Worm (Caenorhabditis elegans) whole organism, L2 larva: ENCODE data around the gene rps-13.

ENCODE experiments used
- ZK546.5 ChIP-seq: sonication (generic microtip); optimal IDR thresholded peaks from 2 replicates; lab custom pipeline; 2017; ENCODE audit warnings: missing biosample characterization, missing genetic modification characterization
- nhr-11 ChIP-seq: fragments of 150-350 bp; optimal IDR thresholded peaks from 2 replicates; lab custom pipeline; 2014; ENCODE audit warnings: missing biosample characterization, missing genetic modification characterization
- unc-39 ChIP-seq: fragments of 150-350 bp; optimal IDR thresholded peaks from 2 replicates; lab custom pipeline; 2014; ENCODE audit warnings: missing biosample characterization, missing genetic modification characterization

DNA sequence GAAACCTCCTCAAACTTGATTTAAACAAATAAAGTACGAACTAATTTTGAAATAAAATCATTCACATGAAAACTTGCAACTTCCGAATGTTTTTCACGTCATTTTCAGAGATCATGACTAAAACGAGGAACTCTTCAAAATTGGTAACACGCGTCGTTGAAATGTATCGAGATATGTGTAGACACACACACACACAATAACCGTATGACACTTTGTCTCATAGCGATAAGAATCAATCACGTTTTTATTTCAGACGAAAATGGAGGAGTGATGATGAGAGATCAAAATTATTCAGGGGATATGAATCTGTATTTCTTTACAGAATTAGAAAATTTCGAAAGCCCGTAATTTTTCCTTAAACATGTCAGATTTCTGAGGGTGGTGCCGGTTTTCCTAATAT lies 47.9 kb upstream of the rps-13 start:
- no peak for TF ChIP-seq unc-39 (tag; lab: Kevin White, UChicago)
- TF ChIP-seq ZK546.5 (tag; lab: Kevin White, UChicago): no peak
- no peak for TF ChIP-seq nhr-11
